Fruit fly (Drosophila melanogaster) whole organism, embryonic: ENCODE results near the gene CG14659.

Source experiments
- Atf3 ChIP-seq: fragments of 200-800 bp; sonication (Bioruptor generic); optimal IDR thresholded peaks from 3 replicates; lab custom pipeline; 2016; ENCODE audit warnings: missing biosample characterization, missing genetic modification characterization
- B-H1 ChIP-seq: fragments of 200-800 bp; sonication (Bioruptor generic); IDR thresholded peaks from 3 replicates; pipeline ENCODE4 v1.3.6; 2022; ENCODE audit warnings: missing biosample characterization, missing genetic modification characterization
- Blimp-1 ChIP-seq: fragments of 200-800 bp; sonication (Bioruptor generic); optimal IDR thresholded peaks from 3 replicates; lab custom pipeline; 2018; ENCODE audit warnings: missing biosample characterization, missing genetic modification characterization, mild to moderate bottlenecking, moderate library complexity, missing genetic modification reagents
- Bteb2 ChIP-seq: fragments of 200-800 bp; sonication (Bioruptor generic); optimal IDR thresholded peaks from 2 replicates; lab custom pipeline; 2016; ENCODE audit warnings: missing biosample characterization, missing genetic modification characterization
- C15 ChIP-seq: fragments of 200-800 bp; sonication (Bioruptor generic); IDR thresholded peaks from 3 replicates; pipeline ENCODE4 v1.3.6; 2022; ENCODE audit warnings: missing biosample characterization, missing genetic modification characterization
- CG10209 ChIP-seq: fragments of 200-800 bp; sonication (Bioruptor generic); optimal IDR thresholded peaks from 3 replicates; lab custom pipeline; 2017; ENCODE audit warnings: missing biosample characterization, mild to moderate bottlenecking, missing genetic modification characterization, missing genetic modification reagents
- CG1024 ChIP-seq: fragments of 200-800 bp; sonication (Bioruptor generic); IDR thresholded peaks from 2 replicates; pipeline ENCODE4 v1.3.6; 2022; ENCODE audit warnings: missing biosample characterization, missing genetic modification characterization
- CG11504 ChIP-seq: fragments of 200-800 bp; sonication (Bioruptor generic); optimal IDR thresholded peaks from 3 replicates; lab custom pipeline; 2019; ENCODE audit warnings: missing biosample characterization, mild to moderate bottlenecking, missing genetic modification characterization, moderate library complexity
- CG32532 ChIP-seq: fragments of 200-800 bp; sonication (Bioruptor generic); IDR thresholded peaks from 2 replicates; pipeline ENCODE4 v1.3.6; 2022; ENCODE audit warnings: missing biosample characterization, missing genetic modification characterization
- CG33557 ChIP-seq: fragments of 200-800 bp; sonication (Bioruptor generic); optimal IDR thresholded peaks from 2 replicates; lab custom pipeline; 2019; ENCODE audit warnings: missing biosample characterization, mild to moderate bottlenecking, missing genetic modification characterization, moderate library complexity
- CG34224 ChIP-seq: fragments of 200-800 bp; sonication (Bioruptor generic); IDR thresholded peaks from 3 replicates; pipeline ENCODE4 v1.3.6; 2022; ENCODE audit warnings: missing biosample characterization, missing genetic modification characterization; ENCODE audit not compliant: partially characterized antibody
- CG34422 ChIP-seq: fragments of 200-800 bp; sonication (Bioruptor generic); IDR thresholded peaks from 3 replicates; pipeline ENCODE4 v1.3.6; 2022; ENCODE audit warnings: missing biosample characterization, missing genetic modification characterization
- CG3726 ChIP-seq: fragments of 200-800 bp; sonication (Bioruptor generic); IDR thresholded peaks from 3 replicates; pipeline ENCODE4, ENCODE4 v1.3.6; 2022; ENCODE audit warnings: missing biosample characterization, missing genetic modification characterization
- CG3995 ChIP-seq: fragments of 200-800 bp; sonication (Bioruptor generic); optimal IDR thresholded peaks from 3 replicates; lab custom pipeline; 2016; ENCODE audit warnings: missing biosample characterization, missing genetic modification characterization
- CG4360 ChIP-seq: fragments of 200-800 bp; sonication (Bioruptor generic); IDR thresholded peaks from 2 replicates; pipeline ENCODE4 v1.3.6; 2022; ENCODE audit warnings: missing biosample characterization, missing genetic modification characterization
- CG6175 ChIP-seq: fragments of 200-800 bp; sonication (Bioruptor generic); IDR thresholded peaks from 3 replicates; pipeline ENCODE4 v1.3.6; 2022; ENCODE audit warnings: missing biosample characterization, missing genetic modification characterization
- CG6254 ChIP-seq: fragments of 200-800 bp; sonication (Bioruptor generic); optimal IDR thresholded peaks from 3 replicates; lab custom pipeline; 2017; ENCODE audit warnings: mild to moderate bottlenecking, missing biosample characterization, missing genetic modification reagents, missing genetic modification characterization
- CG6272 ChIP-seq: fragments of 200-800 bp; sonication (Bioruptor generic); IDR thresholded peaks from 2 replicates; pipeline ENCODE4 v1.3.6; 2022; ENCODE audit warnings: missing biosample characterization, missing genetic modification characterization
- CG7357 ChIP-seq: fragments of 200-800 bp; sonication (Bioruptor generic); IDR thresholded peaks from 3 replicates; pipeline ENCODE4 v1.3.6; 2022; ENCODE audit warnings: missing biosample characterization, missing genetic modification characterization
- Chrac-16 ChIP-seq: fragments of 200-800 bp; sonication (Bioruptor generic); optimal IDR thresholded peaks from 3 replicates; lab custom pipeline; 2016; ENCODE audit warnings: missing biosample characterization, missing genetic modification characterization
- CoRest ChIP-seq: fragments of 200-800 bp; sonication (Bioruptor generic); optimal IDR thresholded peaks from 3 replicates; lab custom pipeline; 2018; ENCODE audit warnings: missing biosample characterization, mild to moderate bottlenecking, missing genetic modification characterization, moderate library complexity
- E2f2 ChIP-seq: fragments of 200-800 bp; sonication (Bioruptor generic); IDR thresholded peaks from 2 replicates; pipeline ENCODE4 v1.3.6; 2022; ENCODE audit warnings: missing biosample characterization, missing genetic modification characterization
- Ets65A ChIP-seq: fragments of 200-800 bp; sonication (Bioruptor generic); peaks from one replicate; lab custom pipeline; 2016; ENCODE audit warnings: missing biosample characterization, missing genetic modification characterization
- Gug ChIP-seq: fragments of 200-800 bp; sonication (Bioruptor generic); IDR thresholded peaks from 4 replicates; pipeline ENCODE4 v1.3.6; 2022; ENCODE audit warnings: missing biosample characterization, missing genetic modification characterization
- Hr51 ChIP-seq, 2 experiments: fragments of 200-800 bp; sonication (Bioruptor generic); optimal IDR thresholded peaks; 2 replicates in 1 of 2; 3 replicates in 1 of 2; lab custom pipeline; 2016 to 2018; ENCODE audit warnings: missing biosample characterization in 2 of 2, missing genetic modification characterization in 2 of 2, mild to moderate bottlenecking in 1 of 2, moderate library complexity in 1 of 2
- Med ChIP-seq: fragments of 200-800 bp; sonication (Bioruptor generic); peaks from one replicate; lab custom pipeline; 2016; ENCODE audit warnings: missing biosample characterization, missing genetic modification characterization, mild to moderate bottlenecking, inconsistent platforms, moderate library complexity
- Meics ChIP-seq: fragments of 200-800 bp; sonication (Bioruptor generic); optimal IDR thresholded peaks from 2 replicates; lab custom pipeline; 2017; ENCODE audit warnings: missing biosample characterization, mild to moderate bottlenecking, missing genetic modification characterization
- NC2β ChIP-seq: fragments of 200-800 bp; sonication (Bioruptor generic); optimal IDR thresholded peaks from 2 replicates; lab custom pipeline; 2016; ENCODE audit warnings: missing biosample characterization, missing genetic modification characterization
- Ravus ChIP-seq: fragments of 200-800 bp; sonication (Bioruptor generic); IDR thresholded peaks from 2 replicates; pipeline ENCODE4 v1.3.6; 2022; ENCODE audit warnings: missing biosample characterization, missing genetic modification characterization
- Rx ChIP-seq: fragments of 200-800 bp; sonication (Bioruptor generic); IDR thresholded peaks from 2 replicates; pipeline ENCODE4 v1.3.6; 2022; ENCODE audit warnings: missing biosample characterization, missing genetic modification characterization
- Scr ChIP-seq: fragments of 200-800 bp; sonication (Bioruptor generic); IDR thresholded peaks from 2 replicates; pipeline ENCODE4 v1.3.6; 2022; ENCODE audit warnings: missing biosample characterization, missing genetic modification characterization; ENCODE audit not compliant: partially characterized antibody
- Sry-β ChIP-seq: fragments of 200-800 bp; sonication (Bioruptor generic); optimal IDR thresholded peaks from 2 replicates; lab custom pipeline; 2018; ENCODE audit warnings: missing biosample characterization, mild to moderate bottlenecking, missing genetic modification characterization, moderate library complexity
- aop ChIP-seq: fragments of 200-800 bp; sonication (Bioruptor generic); IDR thresholded peaks from 2 replicates; pipeline ENCODE4 v1.3.6; 2022; ENCODE audit warnings: missing biosample characterization, missing genetic modification characterization
- az2 ChIP-seq: fragments of 200-800 bp; sonication (Bioruptor generic); optimal IDR thresholded peaks from 3 replicates; lab custom pipeline; 2016; ENCODE audit warnings: missing biosample characterization, missing genetic modification characterization
- bab2 ChIP-seq: fragments of 200-800 bp; sonication (Bioruptor generic); optimal IDR thresholded peaks from 2 replicates; lab custom pipeline; 2016; ENCODE audit warnings: missing biosample characterization, missing genetic modification characterization
- cato ChIP-seq: fragments of 200-800 bp; sonication (Bioruptor generic); optimal IDR thresholded peaks from 2 replicates; lab custom pipeline; 2016; ENCODE audit warnings: missing biosample characterization, missing genetic modification characterization, borderline replicate concordance
- chif ChIP-seq, 2 experiments: fragments of 200-800 bp; sonication (Bioruptor generic); optimal IDR thresholded peaks; 3 replicates each; lab custom pipeline; 2016; ENCODE audit warnings: missing biosample characterization in 2 of 2, missing genetic modification characterization in 2 of 2
- chn ChIP-seq: fragments of 200-800 bp; sonication (Bioruptor generic); optimal IDR thresholded peaks from 2 replicates; lab custom pipeline; 2016; ENCODE audit warnings: missing biosample characterization, missing genetic modification characterization
- da ChIP-seq: fragments of 200-800 bp; sonication (Bioruptor generic); optimal IDR thresholded peaks from 2 replicates; lab custom pipeline; 2016; ENCODE audit warnings: missing biosample characterization, missing genetic modification characterization
- ken ChIP-seq: fragments of 200-800 bp; sonication (Bioruptor generic); IDR thresholded peaks from 3 replicates; pipeline ENCODE4 v1.3.6; 2022; ENCODE audit warnings: missing biosample characterization, missing genetic modification characterization
- lmd ChIP-seq: fragments of 200-800 bp; sonication (Bioruptor generic); IDR thresholded peaks from 2 replicates; pipeline ENCODE4 v1.3.6; 2022; ENCODE audit warnings: missing biosample characterization, missing genetic modification characterization
- lov ChIP-seq, 2 experiments: fragments of 200-800 bp in 1 of 2; fragments of >200 bp in 1 of 2; sonication (Bioruptor generic) in 1 of 2; IDR thresholded peaks in 1 of 2; optimal IDR thresholded peaks in 1 of 2; 2 replicates in 1 of 2; 3 replicates in 1 of 2; pipeline versions ENCODE4 v1.3.6 to Lab custom; 2017 to 2022; ENCODE audit warnings: missing biosample characterization in 1 of 2, missing genetic modification characterization in 1 of 2
- seq ChIP-seq: fragments of 200-800 bp; sonication (Bioruptor generic); IDR thresholded peaks from 2 replicates; pipeline ENCODE4 v1.3.6; 2022; ENCODE audit warnings: missing biosample characterization, missing genetic modification characterization
- tin ChIP-seq: fragments of 200-800 bp; sonication (Bioruptor generic); optimal IDR thresholded peaks from 3 replicates; lab custom pipeline; 2016; ENCODE audit warnings: missing biosample characterization, missing genetic modification characterization
- twi ChIP-seq: fragments of 200-800 bp; optimal IDR thresholded peaks from 2 replicates; lab custom pipeline; 2019; ENCODE audit warnings: missing biosample characterization, mild to moderate bottlenecking, missing genetic modification characterization, moderate library complexity
- unpg ChIP-seq: fragments of 200-800 bp; sonication (Bioruptor generic); optimal IDR thresholded peaks from 3 replicates; lab custom pipeline; 2018; ENCODE audit warnings: missing biosample characterization, mild to moderate bottlenecking, missing genetic modification characterization, moderate library complexity
- vnd ChIP-seq: fragments of 200-800 bp; sonication (Bioruptor generic); IDR thresholded peaks from 3 replicates; pipeline ENCODE4 v1.3.6; 2022; ENCODE audit warnings: missing biosample characterization, missing genetic modification characterization; ENCODE audit not compliant: partially characterized antibody

The CG14659 gene

DNA sequence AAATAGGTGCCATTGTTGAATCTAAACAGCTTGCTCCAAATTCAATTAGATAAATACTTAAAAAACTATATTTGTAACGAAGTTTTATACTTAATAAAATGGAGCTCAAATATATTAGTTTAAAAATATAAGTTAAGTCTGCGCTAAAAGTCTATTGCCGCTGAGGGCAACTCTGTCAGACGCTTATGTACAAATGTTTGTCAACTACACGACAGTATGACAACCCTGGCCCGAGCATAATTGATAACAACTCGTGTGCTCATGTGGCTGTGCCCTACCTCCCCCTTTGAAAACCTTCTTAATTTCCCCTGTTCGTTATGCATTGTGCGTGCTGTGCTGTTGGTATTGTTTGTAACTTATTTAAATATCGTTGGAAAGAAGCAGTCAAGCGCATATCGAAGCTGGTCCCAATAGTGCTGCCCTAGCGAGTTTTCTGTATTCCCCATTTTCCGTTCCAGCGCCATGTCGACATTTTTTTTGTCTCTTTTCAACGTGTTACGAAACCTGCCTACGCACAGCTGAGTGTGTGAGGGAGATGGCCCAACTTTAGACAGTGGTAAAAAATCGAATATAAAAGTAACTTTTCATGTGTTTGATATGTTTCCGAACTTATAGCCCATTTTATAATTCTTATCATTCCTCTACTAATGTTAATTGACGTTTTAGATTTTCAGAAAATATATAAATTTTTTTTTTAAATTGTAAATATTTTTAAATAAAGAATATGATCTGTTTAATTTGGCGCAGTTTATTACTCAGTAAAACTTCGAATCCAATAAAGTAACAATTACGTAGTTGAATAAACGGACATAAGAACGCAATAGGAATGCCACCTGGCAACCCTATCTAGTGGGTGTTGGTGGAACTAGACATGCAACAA lies 26.0 kb downstream of the CG14659 start (continued):
- TF ChIP-seq Meics (GFP tag; lab: Kevin White, UChicago) (peak; percentile 78), bab2 (GFP tag; lab: Kevin White, UChicago) (no peak), Gug (GFP tag; lab: Robert Waterston, UW) (no peak; the same call in 3 of the 4 replicates), chif (GFP tag; optimal IDR thresholded peaks at IDR 0.05; lab: Kevin White, UChicago) (no peak), cato (GFP tag; lab: Kevin White, UChicago) (peak; percentile 33), CG34224 (GFP tag; lab: Robert Waterston, UW) (no peak), da (GFP tag; lab: Kevin White, UChicago) (no peak), Bteb2 (no peak), Chrac-16 (GFP tag; lab: Kevin White, UChicago) (peak; percentile 48), E2f2 (GFP tag; lab: Robert Waterston, UW) (0 out of 2 replicates have a peak, but pooled peaks have one; percentile 35), twi (peak; percentile 23), C15 (GFP tag; lab: Robert Waterston, UW) (0 out of 3 replicates have a peak, but pooled peaks have one; percentile 30), B-H1 (GFP tag; lab: Robert Waterston, UW) (peak; percentile 38; the same call in 2 of the 3 replicates), Rx (GFP tag; lab: Robert Waterston, UW) (0 out of 2 replicates have a peak, but pooled peaks have one; percentile 7), CG1024 (peak; percentile 13; the same call in 1 of the 2 replicates), Blimp-1 (GFP tag; lab: Kevin White, UChicago) (peak; percentile 77), az2 (peak; percentile 37), CG32532 (GFP tag; lab: Robert Waterston, UW) (peak; percentile 24; the same call in 1 of the 2 replicates), lov (optimal IDR thresholded peaks at IDR 0.05; lab: Kevin White, UChicago) (no peak), lov (GFP tag; IDR thresholded peaks at IDR 0.05; lab: Robert Waterston, UW) (no peak)

DNA sequence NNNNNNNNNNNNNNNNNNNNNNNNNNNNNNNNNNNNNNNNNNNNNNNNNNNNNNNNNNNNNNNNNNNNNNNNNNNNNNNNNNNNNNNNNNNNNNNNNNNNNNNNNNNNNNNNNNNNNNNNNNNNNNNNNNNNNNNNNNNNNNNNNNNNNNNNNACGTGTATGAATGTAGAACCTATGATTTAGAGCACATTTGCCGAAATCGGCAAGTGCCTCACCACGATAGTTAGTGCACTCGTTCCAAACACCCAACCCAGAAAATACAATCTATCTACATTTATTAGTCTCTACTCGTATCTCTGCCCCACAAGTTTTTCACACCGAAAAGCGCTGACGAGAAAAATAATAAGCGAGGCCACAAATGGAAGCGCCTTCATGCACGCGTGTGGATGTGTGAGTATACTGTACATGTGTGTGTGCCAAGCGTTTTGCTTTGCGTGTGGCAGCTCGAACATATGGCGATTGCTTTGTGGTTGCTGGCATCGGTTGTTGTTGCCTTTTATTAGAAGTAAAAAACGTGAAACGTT lies 26.9 kb downstream of the CG14659 start:
- no peak for TF ChIP-seq CG34422
- TF ChIP-seq unpg (GFP tag; lab: Kevin White, UChicago) = peak; percentile 21
- no peak for TF ChIP-seq CG6272 (GFP tag; lab: Robert Waterston, UW)
- peak; percentile 36 for TF ChIP-seq CoRest (tag; lab: Kevin White, UChicago)
- no peak for TF ChIP-seq chn (GFP tag; lab: Kevin White, UChicago)
- no peak for TF ChIP-seq aop (GFP tag; lab: Robert Waterston, UW)
- TF ChIP-seq tin (GFP tag; lab: Kevin White, UChicago) = no peak
- no peak for TF ChIP-seq ken (GFP tag; lab: Robert Waterston, UW)
- TF ChIP-seq vnd (GFP tag; lab: Robert Waterston, UW) = 0 out of 3 replicates have a peak, but pooled peaks have one; percentile 8
- TF ChIP-seq Ravus (GFP tag; lab: Robert Waterston, UW) = no peak
- peak; percentile 41 for TF ChIP-seq lmd (GFP tag; lab: Robert Waterston, UW)
- no peak for TF ChIP-seq Atf3 (GFP tag; lab: Kevin White, UChicago)
- peak; percentile 91 for TF ChIP-seq CG6175 (GFP tag; lab: Robert Waterston, UW)
- TF ChIP-seq Hr51 (GFP tag; optimal IDR thresholded peaks at IDR 0.05; lab: Kevin White, UChicago) = peak in 1 of 2 experiments; percentile 39
- no peak for TF ChIP-seq CG6254 (GFP tag; lab: Kevin White, UChicago)
- 0 out of 3 replicates have a peak, but pooled peaks have one; percentile 17 for TF ChIP-seq CG7357 (GFP tag; lab: Robert Waterston, UW)
- TF ChIP-seq seq (GFP tag; lab: Robert Waterston, UW) = peak; percentile 29; the same call in 1 of the 2 replicates
- TF ChIP-seq Med = peak; percentile 80
- TF ChIP-seq CG4360 (GFP tag; lab: Robert Waterston, UW) = peak; percentile 89
- no peak for TF ChIP-seq CG3726 (GFP tag; lab: Robert Waterston, UW)
- peak; percentile 40 for TF ChIP-seq CG10209 (GFP tag; lab: Kevin White, UChicago)
- TF ChIP-seq Ets65A (GFP tag; lab: Kevin White, UChicago) = peak; percentile 19
- TF ChIP-seq Sry-β (GFP tag; lab: Kevin White, UChicago) = peak; percentile 9
- no peak for TF ChIP-seq CG33557 (GFP tag; lab: Kevin White, UChicago)
- no peak for TF ChIP-seq CG3995 (GFP tag; lab: Kevin White, UChicago)
- peak; percentile 53 for TF ChIP-seq Scr (GFP tag; lab: Robert Waterston, UW)
- no peak for TF ChIP-seq NC2β
- TF ChIP-seq da (GFP tag; lab: Kevin White, UChicago) = no peak
- no peak for TF ChIP-seq CG11504 (tag; lab: Kevin White, UChicago)
